Worm (Caenorhabditis elegans): ENCODE data around the gene aps-1.

aps-1 gene

DNA sequence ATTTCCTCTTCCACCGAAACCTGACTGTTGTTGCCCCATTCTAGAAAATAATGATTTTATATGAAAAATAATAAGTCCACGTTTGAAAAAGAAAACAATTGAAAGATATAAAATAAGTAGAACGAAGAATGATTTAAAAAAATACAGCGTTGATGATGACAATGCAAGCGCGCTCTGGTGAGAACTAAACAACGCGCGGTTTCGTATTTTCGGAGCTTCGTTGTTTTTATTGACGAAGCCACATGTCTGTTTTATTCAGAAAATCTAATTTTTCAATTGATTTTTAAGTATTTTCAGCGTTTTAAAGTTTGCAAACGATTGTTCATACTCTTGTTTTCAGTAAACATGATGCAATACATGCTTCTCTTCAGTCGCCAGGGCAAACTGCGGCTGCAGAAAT is at the start of gene aps-1, which contains the start of gene rpt-2:
aps-1 (plus strand) TSS at position 341 of the 400 bp plus-strand sequence.
rpt-2 (minus strand) TSS at position 40 of the 400 bp plus-strand sequence.
- no peak for TF ChIP-seq mxl-2 (GFP tag; conservative IDR thresholded peaks at IDR 0.05)
- TF ChIP-seq ama-1 (optimal IDR thresholded peaks at IDR 0.05) = no peak
- peak; percentile 68 for TF ChIP-seq rbr-2 (tag; optimal IDR thresholded peaks at IDR 0.05)
- TF ChIP-seq nhr-6 (tag; optimal IDR thresholded peaks at IDR 0.05) = peak; percentile 45
- no peak for TF ChIP-seq unc-39 (tag; optimal IDR thresholded peaks at IDR 0.05)
- TF ChIP-seq daf-12 (tag; optimal IDR thresholded peaks at IDR 0.05) = no peak
- no peak for TF ChIP-seq snpc-1.2 (GFP tag; IDR thresholded peaks at IDR 0.05)
- TF ChIP-seq hmg-1.1 (GFP tag; IDR thresholded peaks at IDR 0.05) = peak; percentile 56
- no peak for TF ChIP-seq nhr-41 (GFP tag; IDR thresholded peaks at IDR 0.05)
- peak; percentile 47 for TF ChIP-seq nhr-28 (tag; optimal IDR thresholded peaks at IDR 0.05)
- TF ChIP-seq saeg-2 (GFP tag; IDR thresholded peaks at IDR 0.05) = no peak
- no peak for TF ChIP-seq Y75B8A.6 (GFP tag; IDR thresholded peaks at IDR 0.05)
- no peak for TF ChIP-seq lim-7 (GFP tag; IDR thresholded peaks at IDR 0.05)
- peak; percentile 35 for TF ChIP-seq ztf-7 (tag; optimal IDR thresholded peaks at IDR 0.05)
- TF ChIP-seq lin-15B (tag; optimal IDR thresholded peaks at IDR 0.05) = peak; percentile 68
- no peak for TF ChIP-seq tag-97 (GFP tag; IDR thresholded peaks at IDR 0.05)
- TF ChIP-seq daf-19 (GFP tag; conservative IDR thresholded peaks at IDR 0.05) = no peak
- no peak for TF ChIP-seq F10B5.3 (tag; optimal IDR thresholded peaks at IDR 0.05)
- TF ChIP-seq spr-3 (GFP tag; optimal IDR thresholded peaks at IDR 0.05) = no peak
- TF ChIP-seq ctbp-1 (GFP tag; IDR thresholded peaks at IDR 0.05) = no peak
- TF ChIP-seq skn-1 (tag; optimal IDR thresholded peaks at IDR 0.05) = no peak
- no peak for TF ChIP-seq ZK337.2 (GFP tag; IDR thresholded peaks at IDR 0.05)
- no peak for TF ChIP-seq ces-1 (GFP tag; optimal IDR thresholded peaks at IDR 0.05)
- TF ChIP-seq unc-130 (GFP tag; optimal IDR thresholded peaks at IDR 0.05) = peak; percentile 26
- TF ChIP-seq F37D6.2 (tag; optimal IDR thresholded peaks at IDR 0.05) = peak; percentile 1
- TF ChIP-seq vab-7 (GFP tag; IDR thresholded peaks at IDR 0.05) = no peak
- TF ChIP-seq daf-16 (GFP tag; optimal IDR thresholded peaks at IDR 0.05) = no peak
- peak; percentile 57 for TF ChIP-seq daf-16 (tag; optimal IDR thresholded peaks at IDR 0.05)
- no peak for TF ChIP-seq nhr-42 (GFP tag; IDR thresholded peaks at IDR 0.05)
- TF ChIP-seq F49E8.2 (tag; optimal IDR thresholded peaks at IDR 0.05; ENCODE audit: borderline replicate concordance) = no peak
- TF ChIP-seq aly-2 (tag; optimal IDR thresholded peaks at IDR 0.05) = no peak
- TF ChIP-seq Y5F2A.4 (GFP tag; optimal IDR thresholded peaks at IDR 0.05) = no peak
- TF ChIP-seq mes-2 (tag; optimal IDR thresholded peaks at IDR 0.05; ENCODE audit: poor library complexity, severe bottlenecking) = peak; percentile 87
- no peak for TF ChIP-seq nhr-48 (tag; optimal IDR thresholded peaks at IDR 0.05)
- TF ChIP-seq fkh-10 (GFP tag; optimal IDR thresholded peaks at IDR 0.05) = no peak
- TF ChIP-seq D1046.2 (GFP tag; IDR thresholded peaks at IDR 0.05) = no peak
- no peak for TF ChIP-seq fos-1 (tag; optimal IDR thresholded peaks at IDR 0.05)
- TF ChIP-seq lin-1 (GFP tag; IDR thresholded peaks at IDR 0.05) = no peak
- no peak for TF ChIP-seq nhr-111 (GFP tag; optimal IDR thresholded peaks at IDR 0.05)
- TF ChIP-seq ceh-28 (tag; optimal IDR thresholded peaks at IDR 0.05) = no peak
- TF ChIP-seq dmd-8 (GFP tag; IDR thresholded peaks at IDR 0.05) = no peak
- no peak for TF ChIP-seq zip-11 (GFP tag; IDR thresholded peaks at IDR 0.05)
- no peak for TF ChIP-seq lir-3 (tag; optimal IDR thresholded peaks at IDR 0.05)
- peak; percentile 46 for TF ChIP-seq duxl-1 (tag; optimal IDR thresholded peaks at IDR 0.05; ENCODE audit: poor library complexity)
- peak; percentile 60 for TF ChIP-seq hlh-11 (tag; optimal IDR thresholded peaks at IDR 0.05)
- TF ChIP-seq lin-13 (GFP tag; optimal IDR thresholded peaks at IDR 0.05) = peak; percentile 65
- no peak for TF ChIP-seq set-16 (GFP tag; IDR thresholded peaks at IDR 0.05)
- TF ChIP-seq mxl-3 (GFP tag; optimal IDR thresholded peaks at IDR 0.05) = peak; percentile 50
- TF ChIP-seq madf-5 (GFP tag; IDR thresholded peaks at IDR 0.05) = no peak
- TF ChIP-seq nhr-237 (tag; optimal IDR thresholded peaks at IDR 0.05) = no peak
- TF ChIP-seq pha-4 (GFP tag; IDR thresholded peaks at IDR 0.05) = no peak; the same call in 1 of the 2 replicates
- peak; percentile 83 for TF ChIP-seq pha-4 (tag; optimal IDR thresholded peaks at IDR 0.05)
- TF ChIP-seq nhr-76 (tag; optimal IDR thresholded peaks at IDR 0.05) = no peak
- no peak for TF ChIP-seq F44E2.7 (GFP tag; IDR thresholded peaks at IDR 0.05)

All from whole organism, L4 larva.